Fruit fly (Drosophila melanogaster): ENCODE results near the gene CG33791.

The CG33791 gene

dm6 chr3L:1653752-1654151 is 51.0 kb downstream of the CG33791 start:
- TF ChIP-seq CTCF (optimal IDR thresholded peaks at IDR 0.05) (no peak), CG8478 (optimal IDR thresholded peaks at IDR 0.05) (no peak)

dm6 chr3L:1661738-1662370 is 59.1 kb downstream of the CG33791 start:
- no peak for TF ChIP-seq CG8478 (optimal IDR thresholded peaks at IDR 0.05)
- no peak for TF ChIP-seq CTCF (optimal IDR thresholded peaks at IDR 0.05)

- no peak for TF ChIP-seq CG8478 (optimal IDR thresholded peaks at IDR 0.05)
- TF ChIP-seq CTCF (optimal IDR thresholded peaks at IDR 0.05): no peak
Observed at dm6 chr3L:1663531-1663930, 60.8 kb downstream of the CG33791 start.

- TF ChIP-seq CG8478 (optimal IDR thresholded peaks at IDR 0.05): no peak
- no peak for TF ChIP-seq CTCF (optimal IDR thresholded peaks at IDR 0.05)
Observed at dm6 chr3L:1664205-1664604, 61.5 kb downstream of the CG33791 start.

dm6 chr3L:1664876-1665275 is 62.1 kb downstream of the CG33791 start, which contains the start of the genes Srrm234 and CG7974:
TSS of gene Srrm234 (minus strand) at chr3L:1665064.
TSS of gene CG7974 (plus strand) at chr3L:1665138.
- TF ChIP-seq CTCF (optimal IDR thresholded peaks at IDR 0.05): no peak
- no peak for TF ChIP-seq CG8478 (optimal IDR thresholded peaks at IDR 0.05)

- TF ChIP-seq CG8478 (optimal IDR thresholded peaks at IDR 0.05) (no peak), CTCF (optimal IDR thresholded peaks at IDR 0.05) (no peak)
Observed at dm6 chr3L:1665544-1665943, 62.8 kb downstream of the CG33791 start.

All from S2 (cell line).